Fruit fly (Drosophila melanogaster): ENCODE measurements around the gene yata.

The yata gene

DNA sequence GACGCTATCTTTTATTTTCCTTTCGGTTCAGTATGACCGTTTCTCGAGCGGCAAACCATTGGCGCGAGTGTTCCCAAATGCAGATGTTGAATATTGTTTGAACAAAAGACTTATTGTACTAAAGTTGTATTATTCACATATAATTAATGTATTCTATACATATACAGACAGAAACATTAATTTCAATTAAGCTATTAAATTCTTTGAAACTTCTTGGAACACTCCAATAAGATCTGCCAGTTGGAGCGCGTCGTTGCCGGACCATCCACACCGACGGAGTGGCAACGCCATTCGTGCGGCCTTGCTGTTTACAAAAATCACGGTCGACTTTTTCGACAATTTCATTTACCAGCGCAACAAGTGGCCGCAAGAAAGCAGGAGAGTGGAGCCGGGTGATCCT lies 4.0 kb upstream of the yata start, which contains the start of the genes Wdr24 and IntS11:
TSS of gene Wdr24 (minus strand) at position 37 of the 400 bp plus-strand sequence.
TSS of gene IntS11 (plus strand) at position 282 of the 400 bp plus-strand sequence.
- TF ChIP-seq pan (optimal IDR thresholded peaks at IDR 0.05) (no peak), Abd-B (GFP tag; optimal IDR thresholded peaks at IDR 0.05) (no peak), h (GFP tag; optimal IDR thresholded peaks at IDR 0.05) (peak; percentile 94), Hr83 (GFP tag; optimal IDR thresholded peaks at IDR 0.05; ENCODE audit: poor library complexity, severe bottlenecking) (peak; percentile 64), brk (GFP tag; optimal IDR thresholded peaks at IDR 0.05) (no peak), Myc (optimal IDR thresholded peaks at IDR 0.05) (no peak), Hr78 (GFP tag; optimal IDR thresholded peaks at IDR 0.05) (no peak), rgr (GFP tag; optimal IDR thresholded peaks at IDR 0.05) (peak; percentile 94), lola (GFP tag; optimal IDR thresholded peaks at IDR 0.05) (no peak), br (GFP tag; optimal IDR thresholded peaks at IDR 0.05) (peak; percentile 85), sage (GFP tag; optimal IDR thresholded peaks at IDR 0.05) (no peak), CG32264 (GFP tag; optimal IDR thresholded peaks at IDR 0.05) (peak; percentile 76), N (GFP tag; optimal IDR thresholded peaks at IDR 0.05) (no peak), OdsH (GFP tag; optimal IDR thresholded peaks at IDR 0.05) (peak; percentile 90), tai (GFP tag; optimal IDR thresholded peaks at IDR 0.05) (no peak), usp (GFP tag; optimal IDR thresholded peaks at IDR 0.05) (no peak), foxo (GFP tag; optimal IDR thresholded peaks at IDR 0.05) (peak in 1 of 2 experiments; percentile 93), Rel (GFP tag; optimal IDR thresholded peaks at IDR 0.05) (no peak), Rel (tag; optimal IDR thresholded peaks at IDR 0.05) (peak; percentile 86), Dfd (GFP tag; optimal IDR thresholded peaks at IDR 0.05) (no peak), sv (GFP tag; optimal IDR thresholded peaks at IDR 0.05) (peak; percentile 60), Mio (GFP tag; optimal IDR thresholded peaks at IDR 0.05) (peak; percentile 45), dl (GFP tag; optimal IDR thresholded peaks at IDR 0.05; ENCODE audit: insufficient read depth in 1 of 2, partially characterized antibody in 2 of 2) (no peak), CrebA (GFP tag; optimal IDR thresholded peaks at IDR 0.05; ENCODE audit: borderline replicate concordance) (no peak), jim (GFP tag; optimal IDR thresholded peaks at IDR 0.05) (no peak), Hnf4 (GFP tag; optimal IDR thresholded peaks at IDR 0.05) (no peak), Dif (GFP tag; optimal IDR thresholded peaks at IDR 0.05; ENCODE audit: partially characterized antibody) (no peak), Vsx2 (GFP tag; optimal IDR thresholded peaks at IDR 0.05; ENCODE audit: partially characterized antibody) (no peak), GATAd (GFP tag; optimal IDR thresholded peaks at IDR 0.05) (peak; percentile 66), ey (GFP tag; optimal IDR thresholded peaks at IDR 0.05) (peak; percentile 94), Jra (GFP tag; optimal IDR thresholded peaks at IDR 0.05) (no peak), woc (GFP tag; optimal IDR thresholded peaks at IDR 0.05) (peak; percentile 87), dsf (GFP tag; optimal IDR thresholded peaks at IDR 0.05; ENCODE audit: borderline replicate concordance) (no peak), HLH106 (tag; optimal IDR thresholded peaks at IDR 0.05) (peak; percentile 99), Sp1 (GFP tag; optimal IDR thresholded peaks at IDR 0.05) (peak; percentile 95), psq (GFP tag; optimal IDR thresholded peaks at IDR 0.05) (peak; percentile 87), dmrt93B (GFP tag; optimal IDR thresholded peaks at IDR 0.05) (peak; percentile 98), fru (GFP tag; optimal IDR thresholded peaks at IDR 0.05) (peak; percentile 91), CG9705 (GFP tag; optimal IDR thresholded peaks at IDR 0.05) (peak; percentile 95)

DNA sequence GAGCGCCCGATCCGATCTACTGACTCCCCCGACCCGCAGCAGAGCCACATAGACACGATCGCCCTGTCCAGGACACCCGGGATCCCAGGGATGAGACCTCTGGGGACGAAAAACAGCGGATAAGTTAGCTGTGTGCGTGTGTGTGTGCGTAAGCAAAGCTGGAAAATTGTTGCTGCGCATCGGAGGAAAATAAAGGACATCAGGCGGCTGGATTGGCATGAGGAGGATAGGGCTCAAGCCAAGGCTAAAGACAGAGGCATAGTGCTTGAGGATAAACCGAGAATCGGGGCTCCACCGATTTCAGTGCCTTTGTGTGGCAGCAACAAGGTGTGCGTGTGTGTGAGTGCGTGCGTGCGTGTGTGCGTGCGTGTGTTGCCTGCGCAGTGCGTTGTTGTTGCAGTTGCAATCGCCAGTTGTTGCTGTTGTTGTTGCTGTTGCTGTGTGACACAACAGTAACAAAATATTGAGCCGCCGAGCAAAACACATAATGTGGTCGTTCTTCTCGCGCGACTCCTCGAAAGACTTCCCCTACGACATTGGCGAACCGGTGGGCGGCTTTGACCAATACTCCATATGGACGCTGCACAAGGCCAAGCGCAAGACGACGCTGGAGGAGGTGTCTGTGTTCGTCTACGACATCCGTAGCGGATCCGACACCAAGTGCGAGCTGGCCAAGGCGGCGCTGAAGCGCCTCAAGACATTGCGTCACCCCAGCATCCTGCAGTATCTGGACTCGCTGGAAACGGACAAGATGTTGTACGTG lies 466 bp downstream of the yata start:
- no peak for TF ChIP-seq fru (GFP tag; optimal IDR thresholded peaks at IDR 0.05)
- TF ChIP-seq N (GFP tag; optimal IDR thresholded peaks at IDR 0.05), result peak; percentile 61

DNA sequence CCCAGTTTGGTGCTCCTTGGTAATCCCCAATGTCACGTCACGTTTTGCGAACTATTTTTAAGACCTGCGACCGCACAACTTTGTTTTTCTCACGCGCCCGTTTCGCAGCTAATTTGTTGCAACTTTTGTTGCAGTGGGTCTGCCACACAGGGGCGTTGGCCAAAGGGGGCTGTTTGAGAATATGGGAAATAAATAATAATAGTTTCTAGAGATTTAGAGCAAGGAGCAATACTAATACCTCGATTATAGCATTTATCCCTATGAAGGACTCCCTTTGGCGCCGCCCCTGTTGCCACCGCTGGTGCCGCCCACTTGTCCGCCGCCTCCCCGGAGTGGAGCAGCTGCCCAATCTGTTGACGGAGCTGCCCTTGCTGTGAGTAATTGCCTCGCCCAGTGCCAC lies 6.2 kb downstream of the yata start:
- TF ChIP-seq dsf (GFP tag; optimal IDR thresholded peaks at IDR 0.05; ENCODE audit: borderline replicate concordance) (no peak), foxo (GFP tag; optimal IDR thresholded peaks at IDR 0.05) (peak in 1 of 2 experiments; percentile 1), CrebA (GFP tag; optimal IDR thresholded peaks at IDR 0.05; ENCODE audit: borderline replicate concordance) (no peak), pan (optimal IDR thresholded peaks at IDR 0.05) (no peak), br (GFP tag; optimal IDR thresholded peaks at IDR 0.05) (no peak), Hr78 (GFP tag; optimal IDR thresholded peaks at IDR 0.05) (no peak)

Data from whole organism, wandering third instar larva.